Fruit fly (Drosophila melanogaster) whole organism, embryonic: ENCODE measurements around the gene CG31921.

ENCODE experiments used
- CG11504 ChIP-seq: fragments of 200-800 bp; sonication (Bioruptor generic); optimal IDR thresholded peaks from 3 replicates; lab custom pipeline; 2019; ENCODE audit warnings: missing biosample characterization, mild to moderate bottlenecking, missing genetic modification characterization, moderate library complexity
- CG1792 ChIP-seq: fragments of 200-800 bp; sonication (Bioruptor generic); optimal IDR thresholded peaks from 2 replicates; lab custom pipeline; 2016; ENCODE audit warnings: missing biosample characterization, missing genetic modification characterization
- CG2875 ChIP-seq: fragments of 200-800 bp; sonication (Bioruptor generic); optimal IDR thresholded peaks from 2 replicates; lab custom pipeline; 2017; ENCODE audit warnings: missing biosample characterization, mild to moderate bottlenecking, missing genetic modification characterization, missing genetic modification reagents
- CG8089 ChIP-seq: fragments of 200-800 bp; sonication (Bioruptor generic); optimal IDR thresholded peaks from 3 replicates; lab custom pipeline; 2016; ENCODE audit warnings: missing biosample characterization, missing genetic modification characterization
- Hey ChIP-seq: fragments of 200-800 bp; sonication (Bioruptor generic); optimal IDR thresholded peaks from 3 replicates; lab custom pipeline; 2018; ENCODE audit warnings: missing biosample characterization, mild to moderate bottlenecking, missing genetic modification characterization
- Med ChIP-seq: fragments of 200-800 bp; sonication (Bioruptor generic); peaks from one replicate; lab custom pipeline; 2016; ENCODE audit warnings: missing biosample characterization, missing genetic modification characterization, mild to moderate bottlenecking, inconsistent platforms, moderate library complexity
- ac ChIP-seq: fragments of 200-800 bp; sonication (Bioruptor generic); optimal IDR thresholded peaks from 3 replicates; lab custom pipeline; 2017; ENCODE audit warnings: missing biosample characterization, mild to moderate bottlenecking, missing genetic modification characterization
- gcm2 ChIP-seq: fragments of 200-800 bp; sonication (Bioruptor generic); optimal IDR thresholded peaks from 2 replicates; lab custom pipeline; 2016; ENCODE audit warnings: missing biosample characterization, missing genetic modification characterization
- ham ChIP-seq: fragments of 200-800 bp; sonication (Bioruptor generic); IDR thresholded peaks from 2 replicates; pipeline ENCODE4 v1.3.6; 2022; ENCODE audit warnings: missing biosample characterization, missing genetic modification characterization
- kni ChIP-seq: fragments of 200-800 bp; sonication (Bioruptor generic); optimal IDR thresholded peaks from 3 replicates; lab custom pipeline; 2017; ENCODE audit warnings: mild to moderate bottlenecking, missing biosample characterization, missing genetic modification reagents, missing genetic modification characterization
- knrl ChIP-seq: fragments of 200-800 bp; sonication (Bioruptor generic); IDR thresholded peaks from 3 replicates; pipeline ENCODE4 v1.3.6; 2022; ENCODE audit warnings: missing biosample characterization, missing genetic modification characterization; ENCODE audit not compliant: partially characterized antibody
- lab ChIP-seq: fragments of 200-800 bp; sonication (Bioruptor generic); optimal IDR thresholded peaks from 3 replicates; lab custom pipeline; 2017; ENCODE audit warnings: missing biosample characterization, missing genetic modification characterization, mild to moderate bottlenecking, moderate library complexity, missing genetic modification reagents
- p53 ChIP-seq: fragments of 200-800 bp; sonication (Bioruptor generic); optimal IDR thresholded peaks from 2 replicates; lab custom pipeline; 2016; ENCODE audit warnings: missing biosample characterization, missing genetic modification characterization
- zf30C ChIP-seq: fragments of 200-800 bp; sonication (Bioruptor generic); optimal IDR thresholded peaks from 3 replicates; lab custom pipeline; 2018; ENCODE audit warnings: missing biosample characterization, mild to moderate bottlenecking, missing genetic modification characterization

- TF ChIP-seq ham: no peak
- TF ChIP-seq p53 (GFP tag; lab: Kevin White, UChicago): no peak
- no peak for TF ChIP-seq CG11504 (tag; lab: Kevin White, UChicago)
- TF ChIP-seq CG1792 (GFP tag; lab: Kevin White, UChicago): no peak
- TF ChIP-seq ac: no peak
- TF ChIP-seq Med (GFP tag; lab: Kevin White, UChicago): no peak
- no peak for TF ChIP-seq Hey (tag; lab: Kevin White, UChicago)
- TF ChIP-seq kni (GFP tag; lab: Kevin White, UChicago): no peak
- TF ChIP-seq CG8089: no peak
- TF ChIP-seq knrl (GFP tag; lab: Robert Waterston, UW): no peak
- no peak for TF ChIP-seq gcm2
- TF ChIP-seq CG2875 (GFP tag; lab: Kevin White, UChicago): no peak
- no peak for TF ChIP-seq zf30C (GFP tag; lab: Kevin White, UChicago)
- no peak for TF ChIP-seq lab (GFP tag; lab: Kevin White, UChicago)
These were observed 10.3 kb downstream of the CG31921 start, which contains the start of gene CG33127 for dm6 chr2L:321793-322192.
